Fruit fly (Drosophila melanogaster): Measurements from ENCODE around the gene SelR.

The SelR gene

dm6 chr3R:10872148-10872783 is 3.8 kb upstream of the SelR start, which contains the start of gene Fdh (continued):
- TF ChIP-seq Med (GFP tag) (peak; percentile 91), her (GFP tag; optimal IDR thresholded peaks at IDR 0.05) (no peak), bigmax (GFP tag; optimal IDR thresholded peaks at IDR 0.05) (no peak), CG4730 (GFP tag; IDR thresholded peaks at IDR 0.05) (no peak), CG8924 (tag; optimal IDR thresholded peaks at IDR 0.05) (peak; percentile 54), sd (tag; optimal IDR thresholded peaks at IDR 0.05) (peak; percentile 58), CoRest (tag; optimal IDR thresholded peaks at IDR 0.05) (peak; percentile 84), Side (GFP tag; optimal IDR thresholded peaks at IDR 0.05) (no peak), Nf-YC (tag; optimal IDR thresholded peaks at IDR 0.05) (peak; percentile 70), CG15479 (GFP tag; optimal IDR thresholded peaks at IDR 0.05) (no peak), twi (tag; optimal IDR thresholded peaks at IDR 0.05) (peak; percentile 47), dm (GFP tag; optimal IDR thresholded peaks at IDR 0.05) (no peak), tll (GFP tag; optimal IDR thresholded peaks at IDR 0.05) (peak in 1 of 2 experiments; percentile 14), CG17359 (tag; optimal IDR thresholded peaks at IDR 0.05) (peak; percentile 63), CG10321 (GFP tag; IDR thresholded peaks at IDR 0.05) (no peak), CG30403 (GFP tag; optimal IDR thresholded peaks at IDR 0.05) (peak; percentile 69), D19B (GFP tag; optimal IDR thresholded peaks at IDR 0.05) (no peak), CG1832 (GFP tag; optimal IDR thresholded peaks at IDR 0.05) (no peak), CG14441 (GFP tag; IDR thresholded peaks at IDR 0.05) (no peak), CG10147 (GFP tag; optimal IDR thresholded peaks at IDR 0.05) (peak; percentile 58), CG33213 (GFP tag; optimal IDR thresholded peaks at IDR 0.05) (peak; percentile 60), CG1529 (GFP tag; optimal IDR thresholded peaks at IDR 0.05) (peak; percentile 44), sens-2 (GFP tag; IDR thresholded peaks at IDR 0.05) (no peak), fu2 (GFP tag; optimal IDR thresholded peaks at IDR 0.05) (no peak), corto (GFP tag; optimal IDR thresholded peaks at IDR 0.05) (peak; percentile 5), CG31388 (GFP tag; optimal IDR thresholded peaks at IDR 0.05) (no peak), Hmr (GFP tag; optimal IDR thresholded peaks at IDR 0.05) (peak; percentile 64), HmgD (GFP tag; optimal IDR thresholded peaks at IDR 0.05) (no peak), ssp (GFP tag; IDR thresholded peaks at IDR 0.05) (no peak), maf-S (GFP tag; optimal IDR thresholded peaks at IDR 0.05) (no peak), CG34224 (GFP tag; IDR thresholded peaks at IDR 0.05; ENCODE audit: partially characterized antibody) (no peak), CG1233 (GFP tag; optimal IDR thresholded peaks at IDR 0.05) (peak; percentile 66), CG6683 (GFP tag; optimal IDR thresholded peaks at IDR 0.05) (peak; percentile 30), Dfd (GFP tag; optimal IDR thresholded peaks at IDR 0.05) (no peak), Hmx (GFP tag; optimal IDR thresholded peaks at IDR 0.05) (no peak), Hr51 (GFP tag; optimal IDR thresholded peaks at IDR 0.05) (peak in 1 of 2 experiments; percentile 68), al (GFP tag; IDR thresholded peaks at IDR 0.05) (no peak), sr (GFP tag; IDR thresholded peaks at IDR 0.05) (no peak), lov (optimal IDR thresholded peaks at IDR 0.05) (no peak), lov (GFP tag; IDR thresholded peaks at IDR 0.05) (0 out of 3 replicates have a peak, but pooled peaks have one; percentile 59), crol (GFP tag; IDR thresholded peaks at IDR 0.05) (peak; percentile 35; the same call in 1 of the 2 replicates), CG6272 (GFP tag; IDR thresholded peaks at IDR 0.05) (no peak), pan (optimal IDR thresholded peaks at IDR 0.05) (no peak), pan (GFP tag; optimal IDR thresholded peaks at IDR 0.05 in 1 of 2, IDR thresholded peaks at IDR 0.05 in 1 of 2) (no peak), zen (tag; optimal IDR thresholded peaks at IDR 0.05) (peak; percentile 43), CG16815 (GFP tag; optimal IDR thresholded peaks at IDR 0.05) (no peak), so (GFP tag; IDR thresholded peaks at IDR 0.05) (no peak), CG7271 (tag; optimal IDR thresholded peaks at IDR 0.05) (peak; percentile 66), cad (GFP tag; optimal IDR thresholded peaks at IDR 0.05) (no peak), otp (GFP tag; IDR thresholded peaks at IDR 0.05) (no peak), Dp (GFP tag; optimal IDR thresholded peaks at IDR 0.05) (peak; percentile 53)

Measured in whole organism, embryonic.